Worm (Caenorhabditis elegans) whole organism, midembryonic: ENCODE results near the gene drr-1.

Experiments used
- flt-1 ChIP-seq: fragments of 200-800 bp; sonication (Bioruptor generic); IDR thresholded peaks from 2 replicates; pipeline ENCODE4 v1.3.6; 2022; ENCODE audit warnings: missing genetic modification characterization, missing compliant biosample characterization
- klf-2 ChIP-seq: fragments of 200-800 bp; sonication (Bioruptor generic); conservative IDR thresholded peaks from 2 replicates; pipeline ENCODE4 v1.3.6; 2022; ENCODE audit warnings: missing genetic modification reagents, missing genetic modification characterization, missing compliant biosample characterization
- med-1 ChIP-seq: sonication (generic microtip); optimal IDR thresholded peaks from 2 replicates; lab custom pipeline; 2017; ENCODE audit warnings: missing genetic modification characterization, mild to moderate bottlenecking, missing compliant biosample characterization, antibody characterized with exemption, missing genetic modification reagents; ENCODE audit not compliant: insufficient read depth

DNA sequence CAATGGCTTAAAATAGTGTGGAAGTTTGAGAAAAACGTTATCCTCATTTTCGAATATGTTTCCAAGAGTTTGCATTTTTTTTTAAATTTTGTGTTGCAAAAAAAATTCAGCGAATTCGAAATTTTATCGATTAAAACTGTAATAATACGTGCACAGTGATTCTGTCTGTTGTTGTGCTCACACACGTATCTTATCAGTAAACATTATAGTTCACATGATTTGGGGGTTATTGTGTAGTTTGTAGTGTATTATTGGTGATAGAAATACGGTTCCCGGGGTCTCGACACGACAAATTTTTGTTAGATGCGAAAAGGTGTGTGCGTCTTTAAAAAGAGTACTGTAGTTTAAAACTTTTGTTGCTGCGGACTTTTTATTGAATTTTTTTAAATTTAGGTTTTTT, at the start of gene drr-1:
- no peak for TF ChIP-seq klf-2 (GFP tag; lab: Robert Waterston, UW)
- no peak for TF ChIP-seq flt-1 (GFP tag; lab: Robert Waterston, UW)
- no peak for TF ChIP-seq med-1 (GFP tag; lab: Kevin White, UChicago)
